Fruit fly (Drosophila melanogaster): ENCODE measurements around the gene cyst.

cyst gene

DNA sequence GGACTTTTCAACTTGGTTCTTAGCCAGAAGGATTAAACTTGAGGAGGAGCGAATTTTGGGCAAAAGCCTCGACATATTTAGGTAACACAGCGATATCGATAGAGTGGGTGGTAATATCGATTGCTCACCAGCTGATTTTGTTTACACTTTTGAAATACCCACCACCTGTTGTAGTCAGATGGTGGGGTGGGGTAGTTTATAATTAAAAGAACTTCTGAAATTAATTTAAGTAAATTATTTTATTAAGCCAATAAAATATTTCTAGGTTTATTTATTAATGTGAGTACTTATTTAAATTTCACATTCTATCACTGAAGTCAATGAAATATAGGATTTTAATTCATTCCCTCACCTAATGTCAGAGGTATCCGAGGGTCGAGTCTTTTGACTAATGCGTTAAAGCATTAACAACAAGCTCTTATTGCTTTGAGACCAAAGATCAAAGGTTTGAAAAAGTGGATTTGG is 18.5 kb downstream of the cyst start, which contains the start of the genes CG10194 and CG18094 (continued):
- TF ChIP-seq D19A (tag; optimal IDR thresholded peaks at IDR 0.05) (peak; percentile 41), Myb (GFP tag; optimal IDR thresholded peaks at IDR 0.05) (no peak), CG13287 (GFP tag; IDR thresholded peaks at IDR 0.05; ENCODE audit: partially characterized antibody) (peak; percentile 75), Ravus (GFP tag; IDR thresholded peaks at IDR 0.05) (no peak), CkIIα-i1 (GFP tag; IDR thresholded peaks at IDR 0.05) (no peak), CG10462 (GFP tag; optimal IDR thresholded peaks at IDR 0.05) (no peak), scrt (GFP tag; optimal IDR thresholded peaks at IDR 0.05) (peak; percentile 92), B-H1 (GFP tag; IDR thresholded peaks at IDR 0.05) (no peak; the same call in 2 of the 3 replicates), lov (optimal IDR thresholded peaks at IDR 0.05) (no peak), lov (GFP tag; IDR thresholded peaks at IDR 0.05) (no peak), gt (GFP tag; IDR thresholded peaks at IDR 0.05) (no peak), usp (GFP tag; optimal IDR thresholded peaks at IDR 0.05) (no peak), lmd (GFP tag; IDR thresholded peaks at IDR 0.05) (no peak), CG2678 (tag; optimal IDR thresholded peaks at IDR 0.05) (no peak), CG1832 (GFP tag; optimal IDR thresholded peaks at IDR 0.05) (no peak), CG6689 (GFP tag; IDR thresholded peaks at IDR 0.05) (no peak; the same call in 1 of the 2 replicates), CG4424 (GFP tag; optimal IDR thresholded peaks at IDR 0.05) (peak; percentile 16), CG9932 (GFP tag; IDR thresholded peaks at IDR 0.05) (peak; percentile 49; the same call in 1 of the 2 replicates), CG10274 (GFP tag; optimal IDR thresholded peaks at IDR 0.05) (no peak), CG4820 (GFP tag; optimal IDR thresholded peaks at IDR 0.05) (no peak), CG3163 (GFP tag; optimal IDR thresholded peaks at IDR 0.05) (no peak), nerfin-1 (tag; optimal IDR thresholded peaks at IDR 0.05) (no peak), CG9817 (tag; optimal IDR thresholded peaks at IDR 0.05) (no peak), Taf1 (GFP tag; IDR thresholded peaks at IDR 0.05) (no peak), CG3847 (GFP tag; IDR thresholded peaks at IDR 0.05) (no peak), CG15696 (tag; optimal IDR thresholded peaks at IDR 0.05) (no peak), CG17912 (GFP tag; optimal IDR thresholded peaks at IDR 0.05) (no peak), mirr (GFP tag; optimal IDR thresholded peaks at IDR 0.05) (no peak), mam (GFP tag; optimal IDR thresholded peaks at IDR 0.05) (peak; percentile 19), Ssrp (tag; optimal IDR thresholded peaks at IDR 0.05) (no peak), CG14965 (GFP tag; optimal IDR thresholded peaks at IDR 0.05; ENCODE audit: borderline replicate concordance) (no peak), HHEX (GFP tag; optimal IDR thresholded peaks at IDR 0.05) (peak; percentile 28), CG13775 (GFP tag; optimal IDR thresholded peaks at IDR 0.05) (peak; percentile 47), fd102C (GFP tag; optimal IDR thresholded peaks at IDR 0.05) (no peak), ap (GFP tag; IDR thresholded peaks at IDR 0.05) (no peak), NfI (GFP tag; optimal IDR thresholded peaks at IDR 0.05) (peak; percentile 33), CG32772 (GFP tag; IDR thresholded peaks at IDR 0.05) (no peak), BEAF-32 (GFP tag; optimal IDR thresholded peaks at IDR 0.05) (peak; percentile 66), ranshi (GFP tag; IDR thresholded peaks at IDR 0.05) (0 out of 2 replicates have a peak, but pooled peaks have one; percentile 19), Ada2b (GFP tag; IDR thresholded peaks at IDR 0.05) (peak; percentile 12; the same call in 1 of the 2 replicates), CG33557 (GFP tag; optimal IDR thresholded peaks at IDR 0.05) (no peak), MESR4 (GFP tag; optimal IDR thresholded peaks at IDR 0.05) (peak; percentile 35), Sry-δ (GFP tag; optimal IDR thresholded peaks at IDR 0.05) (peak; percentile 62), CG10267 (tag; optimal IDR thresholded peaks at IDR 0.05) (peak; percentile 32), grau (tag; optimal IDR thresholded peaks at IDR 0.05) (no peak), CG8290 (GFP tag; optimal IDR thresholded peaks at IDR 0.05) (no peak), CG8290 (tag; optimal IDR thresholded peaks at IDR 0.05) (no peak), Opbp (GFP tag; IDR thresholded peaks at IDR 0.05; ENCODE audit: partially characterized antibody) (no peak), exex (tag; optimal IDR thresholded peaks at IDR 0.05) (peak; percentile 48), CG8281 (tag; optimal IDR thresholded peaks at IDR 0.05) (no peak), sob (GFP tag; IDR thresholded peaks at IDR 0.05) (no peak)
